Worm (Caenorhabditis elegans): Measurements from ENCODE around the gene Y49F6B.6.

Y49F6B.6 gene

ce11 chrII:3520988-3521850 lies 48.3 kb downstream of the Y49F6B.6 start, which contains the start of gene W09G10.9 (continued):
- TF ChIP-seq ref-2 (tag; optimal IDR thresholded peaks at IDR 0.05) (peak; percentile 65), ceh-6 (GFP tag; optimal IDR thresholded peaks at IDR 0.05) (peak; percentile 83), ceh-9 (tag; optimal IDR thresholded peaks at IDR 0.05) (peak; percentile 6), unc-42 (tag; optimal IDR thresholded peaks at IDR 0.05) (no peak), K02D7.2 (tag; optimal IDR thresholded peaks at IDR 0.05) (peak; percentile 56), hlh-13 (GFP tag; optimal IDR thresholded peaks at IDR 0.05) (peak; percentile 54), tbx-2 (tag; optimal IDR thresholded peaks at IDR 0.05) (peak; percentile 80), tbx-7 (tag; optimal IDR thresholded peaks at IDR 0.05) (no peak), ceh-48 (tag; optimal IDR thresholded peaks at IDR 0.05) (peak; percentile 62), hlh-30 (tag; optimal IDR thresholded peaks at IDR 0.05; ENCODE audit: insufficient read depth) (peak; percentile 5), nfya-1 (tag; optimal IDR thresholded peaks at IDR 0.05) (peak; percentile 57), C38D4.7 (GFP tag; optimal IDR thresholded peaks at IDR 0.05) (peak; percentile 63), nhr-232 (tag; optimal IDR thresholded peaks at IDR 0.05) (peak; percentile 65), C08G9.2 (tag; optimal IDR thresholded peaks at IDR 0.05) (peak; percentile 4), zip-5 (tag; optimal IDR thresholded peaks at IDR 0.05) (peak; percentile 51), fkh-10 (GFP tag; optimal IDR thresholded peaks at IDR 0.05) (no peak), sox-2 (GFP tag; IDR thresholded peaks at IDR 0.05) (peak; percentile 88), pqm-1 (tag; optimal IDR thresholded peaks at IDR 0.05) (no peak)
